Fruit fly (Drosophila melanogaster) whole organism, embryonic: ENCODE results near the gene abo.

Source experiments
- Adf1 ChIP-seq: fragments of 200-800 bp; sonication (Bioruptor generic); IDR thresholded peaks from 2 replicates; pipeline ENCODE4 v1.3.6; 2022; ENCODE audit warnings: missing biosample characterization, missing genetic modification characterization
- Antp ChIP-seq: fragments of 200-800 bp; sonication (Bioruptor generic); optimal IDR thresholded peaks from 3 replicates; lab custom pipeline; 2016; ENCODE audit warnings: missing biosample characterization, missing genetic modification characterization
- B-H1 ChIP-seq: fragments of 200-800 bp; sonication (Bioruptor generic); IDR thresholded peaks from 3 replicates; pipeline ENCODE4 v1.3.6; 2022; ENCODE audit warnings: missing biosample characterization, missing genetic modification characterization
- CG10209 ChIP-seq: fragments of 200-800 bp; sonication (Bioruptor generic); optimal IDR thresholded peaks from 3 replicates; lab custom pipeline; 2017; ENCODE audit warnings: missing biosample characterization, mild to moderate bottlenecking, missing genetic modification characterization, missing genetic modification reagents
- CG10366 ChIP-seq: fragments of 200-800 bp; sonication (Bioruptor generic); IDR thresholded peaks from 2 replicates; pipeline ENCODE4 v1.3.6; 2022; ENCODE audit warnings: missing biosample characterization, missing genetic modification characterization
- CG10543 ChIP-seq: fragments of 200-800 bp; sonication (Bioruptor generic); optimal IDR thresholded peaks from 3 replicates; lab custom pipeline; 2017; ENCODE audit warnings: missing biosample characterization, mild to moderate bottlenecking, missing genetic modification characterization, moderate library complexity
- CG11696 ChIP-seq: fragments of 200-800 bp; sonication (Bioruptor generic); IDR thresholded peaks from 2 replicates; pipeline ENCODE4 v1.3.6; 2022; ENCODE audit warnings: missing biosample characterization, missing genetic modification characterization
- CG12744 ChIP-seq: fragments of 200-800 bp; sonication (Bioruptor generic); optimal IDR thresholded peaks from 2 replicates; lab custom pipeline; 2016; ENCODE audit warnings: missing biosample characterization, missing genetic modification characterization
- CG15011 ChIP-seq: fragments of 200-800 bp; sonication (Bioruptor generic); optimal IDR thresholded peaks from 3 replicates; lab custom pipeline; 2018; ENCODE audit warnings: missing biosample characterization, mild to moderate bottlenecking, missing genetic modification characterization
- CG16779 ChIP-seq: fragments of 200-800 bp; sonication (Bioruptor generic); IDR thresholded peaks from 2 replicates; pipeline ENCODE4 v1.3.6; 2022; ENCODE audit warnings: missing biosample characterization, missing genetic modification characterization
- CG16863 ChIP-seq: fragments of 200-800 bp; sonication (Bioruptor generic); optimal IDR thresholded peaks from 3 replicates; lab custom pipeline; 2016; ENCODE audit warnings: missing biosample characterization, missing genetic modification characterization
- CG17612 ChIP-seq: fragments of 200-800 bp; sonication (Bioruptor generic); IDR thresholded peaks from 2 replicates; pipeline ENCODE4 v1.3.6; 2022; ENCODE audit warnings: missing biosample characterization, missing genetic modification characterization
- CG2120 ChIP-seq: fragments of 200-800 bp; sonication (Bioruptor generic); optimal IDR thresholded peaks from 3 replicates; lab custom pipeline; 2016; ENCODE audit warnings: missing biosample characterization, missing genetic modification characterization
- CG30431 ChIP-seq: fragments of 200-800 bp; sonication (Bioruptor generic); optimal IDR thresholded peaks from 2 replicates; lab custom pipeline; 2017; ENCODE audit warnings: missing biosample characterization, missing genetic modification characterization
- CG32532 ChIP-seq: fragments of 200-800 bp; sonication (Bioruptor generic); IDR thresholded peaks from 2 replicates; pipeline ENCODE4 v1.3.6; 2022; ENCODE audit warnings: missing biosample characterization, missing genetic modification characterization
- CG4404 ChIP-seq: fragments of 200-800 bp; sonication (Bioruptor generic); IDR thresholded peaks from 2 replicates; pipeline ENCODE4 v1.3.6; 2022; ENCODE audit warnings: missing biosample characterization, missing genetic modification characterization
- CG4707 ChIP-seq: fragments of 200-800 bp; sonication (Bioruptor generic); optimal IDR thresholded peaks from 2 replicates; lab custom pipeline; 2018; ENCODE audit warnings: missing biosample characterization, mild to moderate bottlenecking, missing genetic modification characterization, moderate library complexity
- CG7963 ChIP-seq: fragments of 200-800 bp; sonication (Bioruptor generic); IDR thresholded peaks from 3 replicates; pipeline ENCODE4 v1.3.6; 2022; ENCODE audit warnings: missing biosample characterization, missing genetic modification characterization; ENCODE audit not compliant: partially characterized antibody
- CG8281 ChIP-seq: fragments of 200-800 bp; sonication (Bioruptor generic); optimal IDR thresholded peaks from 2 replicates; lab custom pipeline; 2018; ENCODE audit warnings: missing biosample characterization, mild to moderate bottlenecking, missing genetic modification characterization, moderate library complexity
- CG8765 ChIP-seq: fragments of 200-800 bp; sonication (Bioruptor generic); IDR thresholded peaks from 2 replicates; pipeline ENCODE4 v1.3.6; 2022; ENCODE audit warnings: missing biosample characterization, missing genetic modification characterization
- CG9437 ChIP-seq: fragments of 200-800 bp; sonication (Bioruptor generic); optimal IDR thresholded peaks from 2 replicates; lab custom pipeline; 2018; ENCODE audit warnings: missing biosample characterization, mild to moderate bottlenecking, missing genetic modification characterization
- CTCF ChIP-seq: fragments of 200-800 bp; sonication (Bioruptor generic); optimal IDR thresholded peaks from 2 replicates; lab custom pipeline; 2017; ENCODE audit warnings: missing biosample characterization, mild to moderate bottlenecking, missing genetic modification characterization, moderate library complexity
- Dbx ChIP-seq: fragments of 200-800 bp; sonication (Bioruptor generic); IDR thresholded peaks from 3 replicates; pipeline ENCODE4 v1.3.6; 2022; ENCODE audit warnings: missing biosample characterization, missing genetic modification characterization
- Fer1 ChIP-seq: fragments of 200-800 bp; sonication (Bioruptor generic); optimal IDR thresholded peaks from 2 replicates; lab custom pipeline; 2017; ENCODE audit warnings: missing biosample characterization, mild to moderate bottlenecking, missing genetic modification characterization
- HLH3B ChIP-seq: fragments of 200-800 bp; sonication (Bioruptor generic); IDR thresholded peaks from 2 replicates; pipeline ENCODE4 v1.3.6; 2022; ENCODE audit warnings: missing biosample characterization, missing genetic modification characterization
- Hr51 ChIP-seq, 2 experiments: fragments of 200-800 bp; sonication (Bioruptor generic); optimal IDR thresholded peaks; 2 replicates in 1 of 2; 3 replicates in 1 of 2; lab custom pipeline; 2016 to 2018; ENCODE audit warnings: missing biosample characterization in 2 of 2, missing genetic modification characterization in 2 of 2, mild to moderate bottlenecking in 1 of 2, moderate library complexity in 1 of 2
- Sox100B ChIP-seq: fragments of 200-800 bp; sonication (Bioruptor generic); optimal IDR thresholded peaks from 3 replicates; lab custom pipeline; 2018; ENCODE audit warnings: missing biosample characterization, mild to moderate bottlenecking, missing genetic modification characterization
- Taf1 ChIP-seq: fragments of 200-800 bp; sonication (Bioruptor generic); IDR thresholded peaks from 2 replicates; pipeline ENCODE4 v1.3.6; 2022; ENCODE audit warnings: missing biosample characterization, missing genetic modification characterization
- amos ChIP-seq: fragments of 200-800 bp; sonication (Bioruptor generic); IDR thresholded peaks from 2 replicates; pipeline ENCODE4 v1.3.6; 2022; ENCODE audit warnings: missing biosample characterization, missing genetic modification characterization; ENCODE audit not compliant: partially characterized antibody
- corto ChIP-seq: fragments of 200-800 bp; sonication (Bioruptor generic); optimal IDR thresholded peaks from 2 replicates; lab custom pipeline; 2016; ENCODE audit warnings: missing biosample characterization, mild to moderate bottlenecking, missing genetic modification characterization, moderate library complexity
- dan ChIP-seq: fragments of 200-800 bp; sonication (Bioruptor generic); IDR thresholded peaks from 2 replicates; pipeline ENCODE4 v1.3.6; 2022; ENCODE audit warnings: missing biosample characterization, missing genetic modification characterization
- esg ChIP-seq: fragments of 200-800 bp; sonication (Bioruptor generic); conservative IDR thresholded peaks from 2 replicates; pipeline ENCODE4 v1.3.6; 2022; ENCODE audit warnings: missing biosample characterization, missing genetic modification characterization
- ewg ChIP-seq: fragments of 200-800 bp; sonication (Bioruptor generic); optimal IDR thresholded peaks from 3 replicates; lab custom pipeline; 2017; ENCODE audit warnings: mild to moderate bottlenecking, missing biosample characterization, missing genetic modification reagents, missing genetic modification characterization
- fd64A ChIP-seq: fragments of 200-800 bp; sonication (Bioruptor generic); optimal IDR thresholded peaks from 3 replicates; lab custom pipeline; 2018; ENCODE audit warnings: missing biosample characterization, mild to moderate bottlenecking, missing genetic modification characterization
- fd96Cb ChIP-seq: fragments of 200-800 bp; sonication (Bioruptor generic); optimal IDR thresholded peaks from 2 replicates; lab custom pipeline; 2018; ENCODE audit warnings: missing biosample characterization, mild to moderate bottlenecking, missing genetic modification characterization, moderate library complexity
- gcm2 ChIP-seq: fragments of 200-800 bp; sonication (Bioruptor generic); optimal IDR thresholded peaks from 2 replicates; lab custom pipeline; 2016; ENCODE audit warnings: missing biosample characterization, missing genetic modification characterization
- hb ChIP-seq: fragments of 200-800 bp; sonication (Bioruptor generic); IDR thresholded peaks from 3 replicates; pipeline ENCODE4 v1.3.6; 2022; ENCODE audit warnings: missing biosample characterization, missing genetic modification characterization; ENCODE audit not compliant: partially characterized antibody
- her ChIP-seq: fragments of 200-800 bp; sonication (Bioruptor generic); optimal IDR thresholded peaks from 2 replicates; lab custom pipeline; 2016; ENCODE audit warnings: missing biosample characterization, missing genetic modification characterization
- hkb ChIP-seq, 2 experiments: fragments of 200-800 bp in 1 of 2; fragments of >200 bp in 1 of 2; sonication (Bioruptor generic) in 1 of 2; IDR thresholded peaks in 1 of 2; optimal IDR thresholded peaks in 1 of 2; 2 replicates each; pipeline versions ENCODE4 v1.3.6 to Lab custom; 2017 to 2022; ENCODE audit warnings: missing biosample characterization in 1 of 2, missing genetic modification characterization in 1 of 2
- insv ChIP-seq, 2 experiments: fragments of 200-800 bp; sonication (Bioruptor generic); optimal IDR thresholded peaks; 3 replicates each; lab custom pipeline; 2016 to 2018; ENCODE audit warnings: missing biosample characterization in 2 of 2, missing genetic modification characterization in 2 of 2
- jumu ChIP-seq: fragments of 200-800 bp; sonication (Bioruptor generic); optimal IDR thresholded peaks from 3 replicates; lab custom pipeline; 2016; ENCODE audit warnings: missing biosample characterization, missing genetic modification characterization
- ken ChIP-seq: fragments of 200-800 bp; sonication (Bioruptor generic); IDR thresholded peaks from 3 replicates; pipeline ENCODE4 v1.3.6; 2022; ENCODE audit warnings: missing biosample characterization, missing genetic modification characterization
- lilli ChIP-seq: fragments of 200-800 bp; sonication (Bioruptor generic); optimal IDR thresholded peaks from 3 replicates; lab custom pipeline; 2016; ENCODE audit warnings: missing biosample characterization, missing genetic modification characterization
- nom ChIP-seq: fragments of 200-800 bp; sonication (Bioruptor generic); optimal IDR thresholded peaks from 2 replicates; lab custom pipeline; 2017; ENCODE audit warnings: missing biosample characterization, missing genetic modification characterization, mild to moderate bottlenecking, moderate library complexity, missing genetic modification reagents
- pfk ChIP-seq: fragments of 200-800 bp; sonication (Bioruptor generic); optimal IDR thresholded peaks from 2 replicates; lab custom pipeline; 2018; ENCODE audit warnings: missing biosample characterization, mild to moderate bottlenecking, missing genetic modification characterization, moderate library complexity
- pnt ChIP-seq: fragments of 200-800 bp; sonication (Bioruptor generic); optimal IDR thresholded peaks from 3 replicates; lab custom pipeline; 2016; ENCODE audit warnings: missing biosample characterization, missing genetic modification characterization
- psq ChIP-seq: fragments of 200-800 bp; sonication (Bioruptor generic); optimal IDR thresholded peaks from 2 replicates; lab custom pipeline; 2017; ENCODE audit warnings: missing biosample characterization, missing genetic modification characterization
- rib ChIP-seq: fragments of 200-800 bp; sonication (Bioruptor generic); IDR thresholded peaks from 2 replicates; pipeline ENCODE4 v1.3.6; 2022; ENCODE audit warnings: missing biosample characterization, missing genetic modification characterization
- trh ChIP-seq: fragments of 200-800 bp; sonication (Bioruptor generic); optimal IDR thresholded peaks from 2 replicates; lab custom pipeline; 2016; ENCODE audit warnings: missing biosample characterization, missing genetic modification characterization
- z ChIP-seq: fragments of 200-800 bp; sonication (Bioruptor generic); IDR thresholded peaks from 3 replicates; pipeline ENCODE4 v1.3.6; 2022; ENCODE audit warnings: missing biosample characterization, missing genetic modification characterization
- zen ChIP-seq: fragments of 200-800 bp; sonication (Bioruptor generic); optimal IDR thresholded peaks from 3 replicates; lab custom pipeline; 2018; ENCODE audit warnings: missing biosample characterization, mild to moderate bottlenecking, missing genetic modification characterization, moderate library complexity

The abo gene

DNA sequence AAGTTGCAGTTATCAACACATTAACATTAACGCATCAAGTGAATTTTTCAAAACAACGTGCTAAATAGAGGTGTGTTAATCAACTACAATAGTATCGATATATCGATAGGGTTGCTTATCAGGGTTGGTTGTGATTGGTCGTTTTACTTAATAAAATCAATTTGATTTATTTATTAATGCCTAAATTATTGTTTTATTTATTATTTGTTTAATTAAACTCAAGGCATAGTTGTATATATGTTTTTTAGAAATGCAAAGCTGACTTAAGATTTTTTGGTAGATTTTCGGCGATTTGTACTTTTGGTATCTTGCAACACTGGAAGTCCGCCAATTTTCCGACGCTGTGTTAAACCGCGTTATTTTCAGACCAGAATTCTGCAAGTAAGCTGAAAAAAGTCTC is 35.9 kb upstream of the abo start, which contains the start of the genes Art8 and dUTPase (continued):
- no peak for TF ChIP-seq CG16779
- TF ChIP-seq fd96Cb = peak; percentile 34
- peak; percentile 22 for TF ChIP-seq psq (GFP tag; lab: Kevin White, UChicago)
- TF ChIP-seq Hr51 (GFP tag; optimal IDR thresholded peaks at IDR 0.05; lab: Kevin White, UChicago) = peak in 1 of 2 experiments; percentile 34
- TF ChIP-seq amos = peak; percentile 87
- TF ChIP-seq Taf1 (GFP tag; lab: Robert Waterston, UW) = peak; percentile 62
- TF ChIP-seq fd64A (GFP tag; lab: Kevin White, UChicago) = no peak
- peak; percentile 32 for TF ChIP-seq CG10543 (GFP tag; lab: Kevin White, UChicago)
- TF ChIP-seq pnt (GFP tag; lab: Kevin White, UChicago) = no peak
- TF ChIP-seq CG10209 = peak; percentile 66
- TF ChIP-seq gcm2 (GFP tag; lab: Kevin White, UChicago) = no peak
- TF ChIP-seq Fer1 = peak; percentile 73
- peak; percentile 25 for TF ChIP-seq CTCF (GFP tag; lab: Kevin White, UChicago)
- 0 out of 2 replicates have a peak, but pooled peaks have one; percentile 29 for TF ChIP-seq CG11696
- TF ChIP-seq Sox100B = no peak
- TF ChIP-seq CG16863 (GFP tag; lab: Kevin White, UChicago) = peak; percentile 32
- no peak for TF ChIP-seq CG8281
- no peak for TF ChIP-seq her
- TF ChIP-seq CG30431 (GFP tag; lab: Kevin White, UChicago) = peak; percentile 25
- TF ChIP-seq hb (GFP tag; lab: Robert Waterston, UW) = peak; percentile 61; the same call in 2 of the 3 replicates
- peak; percentile 17 for TF ChIP-seq CG9437 (GFP tag; lab: Kevin White, UChicago)
- peak; percentile 52; the same call in 1 of the 2 replicates for TF ChIP-seq CG4404 (GFP tag; lab: Robert Waterston, UW)
- TF ChIP-seq HLH3B (GFP tag; lab: Robert Waterston, UW) = peak; percentile 55
- TF ChIP-seq ken (GFP tag; lab: Robert Waterston, UW) = peak; percentile 62; the same call in 1 of the 3 replicates
- peak; percentile 64; the same call in 1 of the 3 replicates for TF ChIP-seq CG7963 (GFP tag; lab: Robert Waterston, UW)
- TF ChIP-seq trh = peak; percentile 4
- no peak for TF ChIP-seq rib (GFP tag; lab: Robert Waterston, UW)
- TF ChIP-seq nom (GFP tag; lab: Kevin White, UChicago) = no peak
- TF ChIP-seq CG17612 (GFP tag; lab: Robert Waterston, UW) = no peak
- peak; percentile 24 for TF ChIP-seq CG8765 (GFP tag; lab: Robert Waterston, UW)
- TF ChIP-seq CG12744 (GFP tag; lab: Kevin White, UChicago) = peak; percentile 30
- TF ChIP-seq zen = peak; percentile 82
- TF ChIP-seq Dbx = peak; percentile 88
- no peak for TF ChIP-seq B-H1
- peak; percentile 78 for TF ChIP-seq CG2120 (GFP tag; lab: Kevin White, UChicago)
- TF ChIP-seq CG4707 (GFP tag; lab: Kevin White, UChicago) = no peak
- 0 out of 2 replicates have a peak, but pooled peaks have one; percentile 34 for TF ChIP-seq esg
- TF ChIP-seq jumu (GFP tag; lab: Kevin White, UChicago) = no peak
- no peak for TF ChIP-seq dan (GFP tag; lab: Robert Waterston, UW)
- peak; percentile 74 for TF ChIP-seq corto (GFP tag; lab: Kevin White, UChicago)
- TF ChIP-seq Antp = peak; percentile 39
- peak in 1 of 2 experiments; percentile 25 for TF ChIP-seq insv (GFP tag; optimal IDR thresholded peaks at IDR 0.05; lab: Kevin White, UChicago)
- TF ChIP-seq CG10366 = peak; percentile 42
- TF ChIP-seq Adf1 = peak; percentile 23
- TF ChIP-seq lilli = peak; percentile 84
- peak; percentile 76 for TF ChIP-seq CG32532 (GFP tag; lab: Robert Waterston, UW)
- no peak for TF ChIP-seq z (GFP tag; lab: Robert Waterston, UW)
- peak; percentile 5 for TF ChIP-seq CG15011
- TF ChIP-seq hkb (optimal IDR thresholded peaks at IDR 0.05; lab: Kevin White, UChicago) = no peak
- TF ChIP-seq hkb (GFP tag; IDR thresholded peaks at IDR 0.05; lab: Robert Waterston, UW) = peak; percentile 57; the same call in 1 of the 2 replicates
- no peak for TF ChIP-seq pfk (GFP tag; lab: Kevin White, UChicago)
- peak; percentile 28 for TF ChIP-seq ewg (GFP tag; lab: Kevin White, UChicago)
